Worm (Caenorhabditis elegans) whole organism, mixed stage, embryonic: ENCODE measurements around the gene clec-265.

Experiments
- sptf-1 ChIP-seq: sonication (generic microtip); optimal IDR thresholded peaks from 2 replicates; lab custom pipeline; 2017; ENCODE audit warnings: mild to moderate bottlenecking, missing genetic modification characterization, moderate library complexity, missing compliant biosample characterization
- ztf-11 ChIP-seq: fragments of 150-350 bp; optimal IDR thresholded peaks from 2 replicates; lab custom pipeline; 2014; ENCODE audit warnings: missing biosample characterization, missing genetic modification characterization

- no peak for TF ChIP-seq sptf-1 (tag; lab: Kevin White, UChicago)
- TF ChIP-seq ztf-11, result no peak
Observed at ce11 chrX:3047224-3047623, 15.6 kb downstream of the clec-265 start.
